Worm (Caenorhabditis elegans): ENCODE measurements around the gene fbxa-64.

fbxa-64 gene

ce11 chrV:3297764-3298163 lies 19.8 kb upstream of the fbxa-64 start, which contains the start of gene srx-122:
TSS of gene srx-122 (minus strand) at chrV:3297864.
- TF ChIP-seq rnt-1 (tag; optimal IDR thresholded peaks at IDR 0.05) (no peak), nhr-19 (GFP tag; conservative IDR thresholded peaks at IDR 0.05) (no peak), nhr-28 (tag; optimal IDR thresholded peaks at IDR 0.05) (no peak), tlp-1 (tag; optimal IDR thresholded peaks at IDR 0.05) (no peak), vab-15 (tag; optimal IDR thresholded peaks at IDR 0.05) (no peak), nhr-76 (tag; optimal IDR thresholded peaks at IDR 0.05) (no peak), sup-37 (GFP tag; optimal IDR thresholded peaks at IDR 0.05) (no peak), nhr-71 (tag; optimal IDR thresholded peaks at IDR 0.05) (no peak), unc-130 (tag; optimal IDR thresholded peaks at IDR 0.05) (no peak), fos-1 (tag; optimal IDR thresholded peaks at IDR 0.05) (no peak)

- no peak for TF ChIP-seq ces-1 (GFP tag; optimal IDR thresholded peaks at IDR 0.05)
- TF ChIP-seq nhr-84 (tag; optimal IDR thresholded peaks at IDR 0.05), result no peak
- TF ChIP-seq aha-1 (tag; optimal IDR thresholded peaks at IDR 0.05), result no peak
- TF ChIP-seq nhr-47 (tag; optimal IDR thresholded peaks at IDR 0.05), result no peak
- TF ChIP-seq grh-1 (GFP tag; IDR thresholded peaks at IDR 0.05), result no peak
- TF ChIP-seq lir-3 (tag; optimal IDR thresholded peaks at IDR 0.05; ENCODE audit: poor library complexity), result no peak
- TF ChIP-seq vab-15 (tag; optimal IDR thresholded peaks at IDR 0.05), result no peak
- TF ChIP-seq ceh-82 (tag; optimal IDR thresholded peaks at IDR 0.05), result no peak
- TF ChIP-seq irx-1 (tag; optimal IDR thresholded peaks at IDR 0.05), result no peak
- TF ChIP-seq sptf-1 (tag; optimal IDR thresholded peaks at IDR 0.05), result no peak
- no peak for TF ChIP-seq ceh-63 (GFP tag; optimal IDR thresholded peaks at IDR 0.05)
- no peak for TF ChIP-seq snu-23 (GFP tag; optimal IDR thresholded peaks at IDR 0.05)
- TF ChIP-seq unc-86 (tag; optimal IDR thresholded peaks at IDR 0.05), result no peak
Observed at ce11 chrV:3295368-3295767, 17.4 kb upstream of the fbxa-64 start.

ce11 chrV:3289267-3289666 lies 11.3 kb upstream of the fbxa-64 start, which contains the start of gene F35F10.6:
TSS of gene F35F10.6 (minus strand) at chrV:3289367.
- no peak for TF ChIP-seq egl-27 (tag; optimal IDR thresholded peaks at IDR 0.05)
- TF ChIP-seq elt-3 (tag; optimal IDR thresholded peaks at IDR 0.05), result no peak
- no peak for TF ChIP-seq nhr-77 (tag; optimal IDR thresholded peaks at IDR 0.05)
- TF ChIP-seq lsy-2 (tag; optimal IDR thresholded peaks at IDR 0.05), result no peak
- TF ChIP-seq nhr-19 (GFP tag; conservative IDR thresholded peaks at IDR 0.05), result no peak
- no peak for TF ChIP-seq dpl-1 (GFP tag; optimal IDR thresholded peaks at IDR 0.05)
- TF ChIP-seq lin-39 (tag; optimal IDR thresholded peaks at IDR 0.05), result no peak
- no peak for TF ChIP-seq nhr-237 (tag; optimal IDR thresholded peaks at IDR 0.05)
- no peak for TF ChIP-seq C16A3.4 (tag; optimal IDR thresholded peaks at IDR 0.05)

- no peak for TF ChIP-seq ztf-4 (tag; optimal IDR thresholded peaks at IDR 0.05)
- TF ChIP-seq nhr-47 (tag; optimal IDR thresholded peaks at IDR 0.05), result no peak
- no peak for TF ChIP-seq unc-130 (tag; optimal IDR thresholded peaks at IDR 0.05)
- no peak for TF ChIP-seq nhr-20 (tag; optimal IDR thresholded peaks at IDR 0.05)
- no peak for TF ChIP-seq ceh-82 (tag; optimal IDR thresholded peaks at IDR 0.05)
- TF ChIP-seq zag-1 (tag; optimal IDR thresholded peaks at IDR 0.05), result no peak
- TF ChIP-seq ceh-63 (GFP tag; optimal IDR thresholded peaks at IDR 0.05), result no peak
- no peak for TF ChIP-seq nhr-28 (tag; optimal IDR thresholded peaks at IDR 0.05)
- TF ChIP-seq skn-1 (tag; optimal IDR thresholded peaks at IDR 0.05), result no peak
- no peak for TF ChIP-seq hlh-4 (tag; optimal IDR thresholded peaks at IDR 0.05)
- no peak for TF ChIP-seq alr-1 (tag; optimal IDR thresholded peaks at IDR 0.05; ENCODE audit: borderline replicate concordance)
- no peak for TF ChIP-seq unc-62 (GFP tag; optimal IDR thresholded peaks at IDR 0.05)
- no peak for TF ChIP-seq lin-39 (tag; optimal IDR thresholded peaks at IDR 0.05)
- no peak for TF ChIP-seq unc-86 (tag; optimal IDR thresholded peaks at IDR 0.05)
- no peak for TF ChIP-seq pqm-1 (tag; optimal IDR thresholded peaks at IDR 0.05)
- TF ChIP-seq ceh-8 (GFP tag; optimal IDR thresholded peaks at IDR 0.05), result no peak
- TF ChIP-seq C04F5.9 (tag; optimal IDR thresholded peaks at IDR 0.05), result no peak
- TF ChIP-seq fkh-4 (tag; optimal IDR thresholded peaks at IDR 0.05; ENCODE audit: borderline replicate concordance), result no peak
Observed at ce11 chrV:3288134-3288533, 10.2 kb upstream of the fbxa-64 start.

Data from whole organism, L1 larva.